Fruit fly (Drosophila melanogaster) whole organism, pupa: ENCODE data around the gene Neu2.

Experiments used
- CG10348 ChIP-seq: fragments of 200-800 bp; sonication (Bioruptor generic); IDR thresholded peaks from 2 replicates; pipeline ENCODE4 v1.3.6; 2022; ENCODE audit warnings: missing biosample characterization, missing genetic modification characterization
- CG12605 ChIP-seq: fragments of 200-800 bp; sonication (Bioruptor generic); IDR thresholded peaks from 2 replicates; pipeline ENCODE4 v1.3.6; 2022; ENCODE audit warnings: missing biosample characterization, missing genetic modification characterization
- CG13204 ChIP-seq: fragments of 200-800 bp; sonication (Bioruptor generic); optimal IDR thresholded peaks from 2 replicates; lab custom pipeline; 2018; ENCODE audit warnings: missing biosample characterization, mild to moderate bottlenecking, missing genetic modification characterization, moderate library complexity
- CG14655 ChIP-seq: fragments of 200-800 bp; sonication (Bioruptor generic); optimal IDR thresholded peaks from 3 replicates; lab custom pipeline; 2017; ENCODE audit warnings: mild to moderate bottlenecking, missing biosample characterization, missing genetic modification reagents, missing genetic modification characterization
- CG15710 ChIP-seq: fragments of 200-800 bp; sonication (Bioruptor generic); optimal IDR thresholded peaks from 2 replicates; lab custom pipeline; 2018; ENCODE audit warnings: missing biosample characterization, mild to moderate bottlenecking, missing genetic modification characterization, moderate library complexity
- CG17806 ChIP-seq: fragments of 200-800 bp; sonication (Bioruptor generic); optimal IDR thresholded peaks from 2 replicates; lab custom pipeline; 2018; ENCODE audit warnings: missing biosample characterization, mild to moderate bottlenecking, missing genetic modification characterization, moderate library complexity
- CG32121 ChIP-seq: fragments of 200-800 bp; sonication (Bioruptor generic); IDR thresholded peaks from 2 replicates; pipeline ENCODE4 v1.3.6; 2022; ENCODE audit warnings: missing biosample characterization, missing genetic modification characterization
- CG34367 ChIP-seq: fragments of 200-800 bp; sonication (Bioruptor generic); optimal IDR thresholded peaks from 2 replicates; lab custom pipeline; 2018; ENCODE audit warnings: missing biosample characterization, mild to moderate bottlenecking, missing genetic modification characterization
- CG4496 ChIP-seq: fragments of 200-800 bp; sonication (Bioruptor generic); IDR thresholded peaks from 3 replicates; pipeline ENCODE4 v1.3.6; 2022; ENCODE audit warnings: missing biosample characterization, missing genetic modification characterization
- CG8159 ChIP-seq: fragments of 200-800 bp; sonication (Bioruptor generic); optimal IDR thresholded peaks from 3 replicates; lab custom pipeline; 2018; ENCODE audit warnings: missing biosample characterization, mild to moderate bottlenecking, missing genetic modification characterization, moderate library complexity
- CG8301 ChIP-seq: fragments of 200-800 bp; sonication (Bioruptor generic); optimal IDR thresholded peaks from 2 replicates; lab custom pipeline; 2018; ENCODE audit warnings: missing biosample characterization, mild to moderate bottlenecking, missing genetic modification characterization
- CG9948 ChIP-seq: fragments of 200-800 bp; sonication (Bioruptor generic); optimal IDR thresholded peaks from 2 replicates; lab custom pipeline; 2018; ENCODE audit warnings: missing biosample characterization, mild to moderate bottlenecking, missing genetic modification characterization, moderate library complexity
- D1 ChIP-seq: fragments of 200-800 bp; sonication (Bioruptor generic); optimal IDR thresholded peaks from 2 replicates; lab custom pipeline; 2018; ENCODE audit warnings: missing biosample characterization, mild to moderate bottlenecking, missing genetic modification characterization, moderate library complexity
- EcR ChIP-seq: fragments of 200-800 bp; sonication (Bioruptor generic); optimal IDR thresholded peaks from 3 replicates; lab custom pipeline; 2019; ENCODE audit warnings: missing biosample characterization, missing genetic modification characterization, mild to moderate bottlenecking, moderate library complexity, missing genetic modification reagents
- Ets98B ChIP-seq: fragments of 200-800 bp; sonication (Bioruptor generic); IDR thresholded peaks from 2 replicates; pipeline ENCODE4 v1.3.6; 2022; ENCODE audit warnings: missing biosample characterization, missing genetic modification characterization
- Pif1A ChIP-seq: fragments of 200-800 bp; sonication (Bioruptor generic); optimal IDR thresholded peaks from 3 replicates; lab custom pipeline; 2016; ENCODE audit warnings: missing biosample characterization, missing genetic modification characterization
- Pif1B ChIP-seq: fragments of 200-800 bp; sonication (Bioruptor generic); optimal IDR thresholded peaks from 3 replicates; lab custom pipeline; 2016; ENCODE audit warnings: missing biosample characterization, missing genetic modification characterization
- Snoo ChIP-seq: fragments of 200-800 bp; sonication (Bioruptor generic); optimal IDR thresholded peaks from 3 replicates; lab custom pipeline; 2017; ENCODE audit warnings: missing biosample characterization, mild to moderate bottlenecking, missing genetic modification characterization, inconsistent platforms
- fd96Ca ChIP-seq: fragments of 200-800 bp; sonication (Bioruptor generic); IDR thresholded peaks from 3 replicates; pipeline ENCODE4 v1.3.6; 2022; ENCODE audit warnings: missing biosample characterization, missing genetic modification characterization
- gl ChIP-seq: fragments of 200-800 bp; sonication (Bioruptor generic); optimal IDR thresholded peaks from 2 replicates; lab custom pipeline; 2018; ENCODE audit warnings: missing biosample characterization, mild to moderate bottlenecking, missing genetic modification characterization
- rn ChIP-seq: fragments of 200-800 bp; sonication (Bioruptor generic); IDR thresholded peaks from 2 replicates; pipeline ENCODE4 v1.3.6; 2022; ENCODE audit warnings: missing biosample characterization, missing genetic modification characterization

The Neu2 gene

dm6 chr3L:21471895-21472294 lies 18.5 kb downstream of the Neu2 start:
- TF ChIP-seq gl (no peak), CG4496 (GFP tag; lab: Robert Waterston, UW) (no peak), CG10348 (GFP tag; lab: Robert Waterston, UW) (no peak), CG34367 (no peak), EcR (no peak), fd96Ca (GFP tag; lab: Robert Waterston, UW) (no peak), CG9948 (tag; lab: Kevin White, UChicago) (no peak), CG12605 (GFP tag; lab: Robert Waterston, UW) (no peak), CG32121 (GFP tag; lab: Robert Waterston, UW) (no peak), Pif1B (GFP tag; lab: Kevin White, UChicago) (no peak), CG8159 (tag; lab: Kevin White, UChicago) (no peak), D1 (tag; lab: Kevin White, UChicago) (no peak), rn (GFP tag; lab: Robert Waterston, UW) (no peak), CG15710 (tag; lab: Kevin White, UChicago) (no peak), CG14655 (GFP tag; lab: Kevin White, UChicago) (no peak), CG13204 (no peak), Pif1A (GFP tag; lab: Kevin White, UChicago) (no peak)

- no peak for TF ChIP-seq Ets98B
Measured at dm6 chr3L:21465261-21466112, 24.9 kb downstream of the Neu2 start.

- TF ChIP-seq Pif1A (GFP tag; lab: Kevin White, UChicago), result peak; percentile 21
- TF ChIP-seq CG10348 (GFP tag; lab: Robert Waterston, UW), result no peak
- TF ChIP-seq Pif1B (GFP tag; lab: Kevin White, UChicago), result peak; percentile 10
Measured at dm6 chr3L:21464240-21464639, 26.1 kb downstream of the Neu2 start.

DNA sequence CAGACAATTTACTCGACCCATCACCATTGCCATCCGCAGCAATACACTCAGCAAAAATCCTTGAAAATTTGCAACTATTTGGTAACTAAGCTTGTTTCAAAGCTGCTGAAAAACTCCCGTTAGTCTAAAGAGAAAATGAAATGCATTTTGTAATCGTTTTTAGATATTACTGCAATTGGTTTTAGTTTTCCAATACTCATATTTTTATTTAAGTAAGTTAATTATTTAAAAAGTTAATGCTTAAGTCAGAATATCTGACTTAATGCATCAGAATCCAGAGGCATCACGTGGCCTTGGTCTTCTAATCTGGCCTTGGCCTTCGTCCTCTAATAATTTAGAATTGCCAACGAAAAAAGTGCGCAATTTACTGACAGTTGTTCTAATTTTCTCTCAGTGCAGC lies 27.5 kb downstream of the Neu2 start:
- peak; percentile 15 for TF ChIP-seq CG14655 (GFP tag; lab: Kevin White, UChicago)
- no peak for TF ChIP-seq CG15710 (tag; lab: Kevin White, UChicago)
- TF ChIP-seq, all 21 proteins: peak for 1

DNA sequence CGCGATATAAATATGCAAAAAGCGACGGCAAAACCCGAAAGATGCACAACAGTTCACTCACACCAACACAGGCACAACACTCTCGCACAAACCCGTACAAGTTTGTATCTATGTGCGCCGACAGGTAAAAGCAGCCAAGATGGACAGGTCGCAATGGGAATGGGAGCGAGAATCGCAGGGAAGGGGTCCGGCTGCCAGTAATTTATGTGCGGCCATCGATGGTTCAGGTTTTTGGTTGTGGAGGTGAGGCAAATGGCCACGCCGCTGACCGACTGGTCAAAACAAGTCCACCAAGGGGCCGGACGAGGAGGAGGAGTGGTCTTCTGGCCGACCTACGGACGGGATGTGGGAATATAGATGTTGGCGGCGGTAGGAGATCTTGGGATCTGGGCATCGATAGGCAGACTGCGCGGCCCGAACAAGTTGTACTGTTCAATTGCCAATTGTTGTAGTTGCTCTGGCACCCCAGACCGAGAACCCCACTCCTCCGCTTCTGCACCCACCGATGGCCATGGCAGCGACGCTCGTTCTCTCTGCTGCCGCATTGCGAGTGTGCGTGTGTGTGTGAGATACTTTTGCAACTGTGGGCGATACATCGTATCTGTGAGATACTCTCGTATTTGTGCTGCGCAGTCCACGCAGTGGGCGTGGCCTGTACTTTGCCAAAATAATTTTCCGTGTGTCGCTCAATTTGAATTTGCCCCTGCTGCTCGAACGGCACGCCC lies 30.1 kb downstream of the Neu2 start:
- TF ChIP-seq CG8301 (tag; lab: Kevin White, UChicago) (no peak), rn (GFP tag; lab: Robert Waterston, UW) (no peak), CG32121 (GFP tag; lab: Robert Waterston, UW) (no peak), CG10348 (GFP tag; lab: Robert Waterston, UW) (no peak), CG12605 (GFP tag; lab: Robert Waterston, UW) (no peak), Ets98B (no peak)

DNA sequence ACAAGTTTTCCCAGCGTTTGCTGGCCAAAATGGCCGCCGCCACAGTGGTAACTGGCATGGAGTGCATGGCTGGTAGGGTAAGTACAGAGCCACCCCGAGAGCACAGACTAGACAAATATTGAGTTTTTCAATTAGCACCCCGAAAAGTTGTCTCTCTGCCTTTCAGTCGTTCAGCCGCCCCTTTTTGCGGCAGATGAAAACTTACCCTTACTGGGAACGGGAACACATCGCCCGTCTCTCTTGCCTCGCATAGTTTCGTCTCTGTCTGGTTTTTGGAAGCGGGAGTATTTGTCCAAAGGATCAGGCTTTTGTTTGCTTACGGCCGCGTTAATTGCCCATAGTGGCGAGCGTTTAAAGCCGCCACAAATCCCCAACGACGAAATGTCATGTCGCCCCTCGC lies 31.6 kb downstream of the Neu2 start:
- TF ChIP-seq Ets98B (no peak), CG4496 (GFP tag; lab: Robert Waterston, UW) (no peak), Pif1A (GFP tag; lab: Kevin White, UChicago) (no peak), CG8301 (tag; lab: Kevin White, UChicago) (no peak)

DNA sequence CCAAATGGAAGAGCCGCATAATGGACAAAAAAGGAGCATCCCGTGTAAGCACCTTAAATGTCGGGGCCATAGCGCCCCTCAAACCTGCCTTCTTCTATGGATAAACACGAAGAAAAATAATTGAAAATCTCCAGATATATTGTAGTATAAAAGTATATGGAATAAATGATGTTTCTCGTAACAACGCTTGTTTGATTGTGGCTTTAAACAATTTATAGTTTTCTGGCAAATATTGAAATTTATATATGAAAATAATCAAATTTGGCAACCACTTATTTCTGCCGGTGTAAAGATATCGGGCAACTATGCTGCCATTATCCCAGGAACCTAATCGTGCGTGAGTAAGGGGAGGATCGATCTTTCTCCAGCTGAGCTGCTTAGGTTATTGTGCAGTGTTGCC lies 35.2 kb downstream of the Neu2 start:
- no peak for TF ChIP-seq CG32121 (GFP tag; lab: Robert Waterston, UW)
- no peak for TF ChIP-seq CG15710 (tag; lab: Kevin White, UChicago)
- no peak for TF ChIP-seq CG17806
- no peak for TF ChIP-seq CG34367
- no peak for TF ChIP-seq Snoo (tag; lab: Kevin White, UChicago)
- no peak for TF ChIP-seq CG13204
- TF ChIP-seq CG12605 (GFP tag; lab: Robert Waterston, UW), result no peak
- TF ChIP-seq CG9948 (tag; lab: Kevin White, UChicago), result no peak
- TF ChIP-seq gl, result no peak
- no peak for TF ChIP-seq CG8159 (tag; lab: Kevin White, UChicago)
- TF ChIP-seq Ets98B, result no peak
- TF ChIP-seq CG4496 (GFP tag; lab: Robert Waterston, UW), result no peak
- no peak for TF ChIP-seq rn (GFP tag; lab: Robert Waterston, UW)
- TF ChIP-seq D1 (tag; lab: Kevin White, UChicago), result no peak
- no peak for TF ChIP-seq Pif1B (GFP tag; lab: Kevin White, UChicago)
- no peak for TF ChIP-seq CG10348 (GFP tag; lab: Robert Waterston, UW)
- no peak for TF ChIP-seq CG8301 (tag; lab: Kevin White, UChicago)
